Fruit fly (Drosophila melanogaster): ENCODE results near the gene CG5026.

Gene CG5026

DNA sequence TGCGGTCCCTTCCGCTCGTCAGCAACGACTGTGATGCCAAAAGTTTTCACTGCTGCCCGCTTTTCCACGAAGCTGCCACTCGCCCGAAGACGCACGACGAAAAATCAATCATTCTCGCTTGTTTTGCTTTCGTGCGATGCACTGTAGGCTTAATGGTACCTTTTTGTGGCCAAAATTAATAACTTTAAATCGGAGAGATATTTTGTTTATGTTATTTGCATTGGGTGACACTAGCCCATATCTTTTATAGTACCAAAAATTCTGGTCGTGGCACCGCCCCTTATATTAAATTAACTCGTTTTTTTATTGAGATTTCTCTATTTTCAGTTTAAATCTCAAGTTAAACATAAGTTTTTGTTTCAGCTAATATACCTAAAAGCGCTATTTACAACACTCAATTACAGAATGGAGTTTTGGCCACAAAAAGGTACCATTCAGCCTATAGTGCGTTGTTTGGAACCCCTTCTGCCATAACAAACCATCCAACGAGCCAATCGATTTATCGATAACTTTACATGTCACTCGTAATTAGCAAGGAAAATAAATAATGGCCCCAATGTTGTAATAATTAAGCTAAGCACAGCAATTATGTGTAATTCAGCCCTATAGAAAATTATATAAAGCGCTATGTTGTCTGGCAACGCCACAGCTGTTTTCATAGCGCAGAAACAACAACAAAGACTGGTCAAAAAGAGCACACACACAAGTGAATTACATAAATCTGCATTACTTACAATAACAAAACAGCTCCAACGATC, 14.9 kb upstream of the CG5026 start (continued):
- TF ChIP-seq MBD-R2 (GFP tag; IDR thresholded peaks at IDR 0.05) (peak; percentile 30), caup (GFP tag; optimal IDR thresholded peaks at IDR 0.05; ENCODE audit: severe bottlenecking) (peak; percentile 60), CG3407 (GFP tag; optimal IDR thresholded peaks at IDR 0.05) (peak; percentile 65), CG30403 (GFP tag; optimal IDR thresholded peaks at IDR 0.05) (peak; percentile 73), CG16863 (GFP tag; optimal IDR thresholded peaks at IDR 0.05) (peak; percentile 20), CG8388 (GFP tag; optimal IDR thresholded peaks at IDR 0.05) (peak; percentile 56), Deaf1 (tag; optimal IDR thresholded peaks at IDR 0.05) (peak; percentile 99), chinmo (GFP tag; IDR thresholded peaks at IDR 0.05; ENCODE audit: partially characterized antibody) (0 out of 4 replicates have a peak, but pooled peaks have one; percentile 34), CG3995 (GFP tag; optimal IDR thresholded peaks at IDR 0.05) (no peak), yki (optimal IDR thresholded peaks at IDR 0.05) (no peak), Mrtf (GFP tag; IDR thresholded peaks at IDR 0.05) (0 out of 3 replicates have a peak, but pooled peaks have one; percentile 14), gfzf (GFP tag; optimal IDR thresholded peaks at IDR 0.05) (no peak), cwo (GFP tag; optimal IDR thresholded peaks at IDR 0.05) (peak; percentile 63), CG32767 (GFP tag; IDR thresholded peaks at IDR 0.05) (peak; percentile 57; the same call in 1 of the 2 replicates), oc (tag; optimal IDR thresholded peaks at IDR 0.05) (peak; percentile 27), grau (tag; optimal IDR thresholded peaks at IDR 0.05) (peak; percentile 76), CG13624 (GFP tag; optimal IDR thresholded peaks at IDR 0.05) (no peak), CG3281 (GFP tag; optimal IDR thresholded peaks at IDR 0.05) (peak; percentile 73), zen (tag; optimal IDR thresholded peaks at IDR 0.05) (no peak), zen2 (GFP tag; IDR thresholded peaks at IDR 0.05; ENCODE audit: partially characterized antibody) (no peak), CG15479 (GFP tag; optimal IDR thresholded peaks at IDR 0.05) (no peak), vvl (GFP tag; IDR thresholded peaks at IDR 0.05) (peak; percentile 14; the same call in 1 of the 2 replicates)

- no peak for TF ChIP-seq inv (GFP tag; IDR thresholded peaks at IDR 0.05; ENCODE audit: partially characterized antibody)
- TF ChIP-seq Xrp1 (GFP tag; IDR thresholded peaks at IDR 0.05), result no peak
- no peak for TF ChIP-seq cwo (GFP tag; optimal IDR thresholded peaks at IDR 0.05)
- TF ChIP-seq scrt (GFP tag; optimal IDR thresholded peaks at IDR 0.05), result no peak
- TF ChIP-seq fd96Cb (tag; optimal IDR thresholded peaks at IDR 0.05), result no peak
- no peak for TF ChIP-seq slp2 (GFP tag; optimal IDR thresholded peaks at IDR 0.05)
- TF ChIP-seq pita (GFP tag; optimal IDR thresholded peaks at IDR 0.05), result no peak
- no peak for TF ChIP-seq fd3F (GFP tag; optimal IDR thresholded peaks at IDR 0.05)
- no peak for TF ChIP-seq CG15601 (tag; optimal IDR thresholded peaks at IDR 0.05)
- TF ChIP-seq CG9609 (GFP tag; optimal IDR thresholded peaks at IDR 0.05), result no peak
- no peak for TF ChIP-seq CG11085 (GFP tag; IDR thresholded peaks at IDR 0.05)
- no peak for TF ChIP-seq CG15269 (tag; optimal IDR thresholded peaks at IDR 0.05)
- TF ChIP-seq Optix (GFP tag; IDR thresholded peaks at IDR 0.05), result no peak
- no peak for TF ChIP-seq CG12299 (tag; optimal IDR thresholded peaks at IDR 0.05)
- no peak for TF ChIP-seq CG15696 (tag; optimal IDR thresholded peaks at IDR 0.05)
- TF ChIP-seq CG12769 (tag; optimal IDR thresholded peaks at IDR 0.05), result no peak
- no peak for TF ChIP-seq CG31441 (GFP tag; IDR thresholded peaks at IDR 0.05)
- TF ChIP-seq CG6272 (GFP tag; IDR thresholded peaks at IDR 0.05), result no peak
- no peak for TF ChIP-seq CG1602 (GFP tag; optimal IDR thresholded peaks at IDR 0.05)
- no peak for TF ChIP-seq H2.0 (GFP tag; IDR thresholded peaks at IDR 0.05)
- TF ChIP-seq chm (GFP tag; IDR thresholded peaks at IDR 0.05), result no peak
- TF ChIP-seq ac (GFP tag; optimal IDR thresholded peaks at IDR 0.05), result no peak
- TF ChIP-seq fru (optimal IDR thresholded peaks at IDR 0.05), result no peak
- TF ChIP-seq CG10274 (GFP tag; optimal IDR thresholded peaks at IDR 0.05), result no peak
- no peak for TF ChIP-seq CG6654 (GFP tag; optimal IDR thresholded peaks at IDR 0.05)
- TF ChIP-seq Chrac-16 (GFP tag; optimal IDR thresholded peaks at IDR 0.05), result no peak
- no peak for TF ChIP-seq ken (GFP tag; IDR thresholded peaks at IDR 0.05)
- no peak for TF ChIP-seq Vsx1 (GFP tag; optimal IDR thresholded peaks at IDR 0.05)
Observed at dm6 chr3L:8953962-8954647, 14.2 kb upstream of the CG5026 start, which contains the start of the genes CG43783 and orb2. Gene CG43783, minus strand, starts transcription at chr3L:8954272. Gene orb2, minus strand, starts transcription at chr3L:8954463.
